Worm (Caenorhabditis elegans): ENCODE data around the gene hlh-31.

DNA sequence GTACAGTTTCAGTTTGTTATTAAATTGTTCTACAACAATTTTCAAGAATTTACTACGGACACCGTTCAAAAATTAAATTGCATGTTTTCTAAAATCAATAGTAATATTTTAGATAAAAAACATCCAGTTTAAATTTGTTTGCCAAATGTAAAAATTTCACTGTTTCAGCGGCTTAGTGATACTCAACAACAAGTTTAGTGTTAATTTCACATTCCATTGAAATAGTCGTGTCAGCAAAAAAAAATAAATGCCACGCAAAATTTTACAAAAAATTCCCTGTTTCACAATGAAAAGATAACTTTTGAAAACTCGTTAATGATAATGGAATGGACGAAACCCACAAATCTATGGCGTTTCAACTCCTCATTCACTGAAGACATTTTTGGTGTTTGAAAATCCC, 41.3 kb upstream of the hlh-31 start:
- no peak for TF ChIP-seq nhr-237 (tag; optimal IDR thresholded peaks at IDR 0.05)
- TF ChIP-seq mdl-1 (tag; optimal IDR thresholded peaks at IDR 0.05), result no peak
- no peak for TF ChIP-seq lin-13 (GFP tag; optimal IDR thresholded peaks at IDR 0.05)
- no peak for TF ChIP-seq gmeb-1 (tag; optimal IDR thresholded peaks at IDR 0.05)
- no peak for TF ChIP-seq aly-2 (tag; optimal IDR thresholded peaks at IDR 0.05)
- TF ChIP-seq blmp-1 (tag; optimal IDR thresholded peaks at IDR 0.05; ENCODE audit: insufficient read depth), result no peak
- no peak for TF ChIP-seq nhr-6 (tag; optimal IDR thresholded peaks at IDR 0.05)
- TF ChIP-seq lsy-2 (tag; optimal IDR thresholded peaks at IDR 0.05), result no peak
- TF ChIP-seq unc-62 (GFP tag; optimal IDR thresholded peaks at IDR 0.05), result no peak
- TF ChIP-seq crh-2 (tag; optimal IDR thresholded peaks at IDR 0.05), result no peak
- TF ChIP-seq ceh-82 (tag; optimal IDR thresholded peaks at IDR 0.05), result no peak
- TF ChIP-seq unc-55 (GFP tag; optimal IDR thresholded peaks at IDR 0.05), result no peak
- TF ChIP-seq ama-1 (optimal IDR thresholded peaks at IDR 0.05), result no peak
